Worm (Caenorhabditis elegans) whole organism, L4 larva: ENCODE data around the gene D1022.2.

Experiments
- F10B5.3 ChIP-seq: sonication (generic microtip); optimal IDR thresholded peaks from 2 replicates; lab custom pipeline; 2016; ENCODE audit warnings: mild to moderate bottlenecking, missing genetic modification characterization, missing compliant biosample characterization
- F49E8.2 ChIP-seq: sonication (generic microtip); optimal IDR thresholded peaks from 2 replicates; lab custom pipeline; 2016; ENCODE audit warnings: missing compliant biosample characterization, mild to moderate bottlenecking, missing genetic modification characterization, borderline replicate concordance
- ZK337.2 ChIP-seq: fragments of 200-800 bp; sonication (Bioruptor generic); IDR thresholded peaks from 2 replicates; pipeline ENCODE4 v1.3.6; 2022; ENCODE audit warnings: missing genetic modification reagents, missing genetic modification characterization, missing compliant biosample characterization
- cey-2 ChIP-seq: sonication (generic microtip); optimal IDR thresholded peaks from 3 replicates; lab custom pipeline; 2017; ENCODE audit warnings: missing genetic modification characterization, mild to moderate bottlenecking, missing compliant biosample characterization, antibody characterized with exemption, borderline replicate concordance; ENCODE audit not compliant: insufficient read depth
- daf-19 ChIP-seq: fragments of 200-800 bp; sonication (Bioruptor generic); conservative IDR thresholded peaks from 2 replicates; pipeline ENCODE4 v1.3.6; 2022; ENCODE audit warnings: missing genetic modification characterization, missing compliant biosample characterization
- dpl-1 ChIP-seq: fragments of 150-350 bp; optimal IDR thresholded peaks from 2 replicates; lab custom pipeline; 2014; ENCODE audit warnings: missing biosample characterization, missing genetic modification reagents, missing genetic modification characterization
- gei-8 ChIP-seq: fragments of 200-800 bp; sonication (Bioruptor generic); optimal IDR thresholded peaks from 2 replicates; lab custom pipeline; 2018; ENCODE audit warnings: mild to moderate bottlenecking, missing genetic modification characterization, missing compliant biosample characterization
- nhr-76 ChIP-seq: fragments of 150-350 bp; optimal IDR thresholded peaks from 2 replicates; lab custom pipeline; 2014; ENCODE audit warnings: missing biosample characterization, missing genetic modification characterization
- snpc-4 ChIP-seq: fragments of 150-350 bp; optimal IDR thresholded peaks from 2 replicates; lab custom pipeline; 2014; ENCODE audit warnings: missing biosample characterization, missing genetic modification characterization
- unc-62 ChIP-seq, 3 experiments: fragments of 150-350 bp in 1 of 3; sonication (generic microtip); optimal IDR thresholded peaks in 2 of 3; peaks in 1 of 3; 1 replicate in 1 of 3; 2 replicates in 2 of 3; lab custom pipeline; 2014 to 2017; ENCODE audit warnings: missing biosample characterization in 3 of 3, missing genetic modification characterization in 3 of 3, missing genetic modification reagents in 3 of 3, missing genotype in 1 of 3
- ztf-11 ChIP-seq: fragments of 150-350 bp; optimal IDR thresholded peaks from 2 replicates; lab custom pipeline; 2014; ENCODE audit warnings: missing biosample characterization, missing genetic modification characterization

ce11 chrII:7469318-7469717 lies 10.0 kb downstream of the D1022.2 start:
- TF ChIP-seq nhr-76 (tag; lab: Kevin White, UChicago) (no peak), F49E8.2 (tag; lab: Kevin White, UChicago) (no peak), F10B5.3 (tag; lab: Kevin White, UChicago) (no peak), dpl-1 (GFP tag; lab: Kevin White, UChicago) (no peak), ztf-11 (tag; lab: Kevin White, UChicago) (no peak), snpc-4 (tag; lab: Kevin White, UChicago) (no peak), daf-19 (GFP tag; lab: Robert Waterston, UW) (no peak), ZK337.2 (GFP tag; lab: Robert Waterston, UW) (no peak), cey-2 (no peak), unc-62 (GFP tag; optimal IDR thresholded peaks at IDR 0.05 in 1 of 2; lab: Kevin White, UChicago) (no peak), unc-62 (tag; optimal IDR thresholded peaks at IDR 0.05; lab: Kevin White, UChicago) (no peak), gei-8 (GFP tag; lab: Kevin White, UChicago) (no peak)
